Fruit fly (Drosophila melanogaster) whole organism: ENCODE data around the gene CG9008.

Experiments used
- CG8478 ChIP-seq: fragments of >200 bp; optimal IDR thresholded peaks from 2 replicates; lab custom pipeline; 2018; ENCODE audit warnings: inconsistent platforms
- Dll ChIP-seq: fragments of >200 bp; optimal IDR thresholded peaks from 2 replicates; lab custom pipeline; 2017
- psq ChIP-seq: fragments of >200 bp; optimal IDR thresholded peaks from 2 replicates; lab custom pipeline; 2017
- usp ChIP-seq: fragments of >200 bp; optimal IDR thresholded peaks from 2 replicates; lab custom pipeline; 2017; ENCODE audit warnings: missing biosample characterization, missing genetic modification characterization, mixed read lengths

dm6 chr2L:13776928-13777686 is 2.9 kb downstream of the CG9008 start:
- TF ChIP-seq CG8478 (lab: Kevin White, UChicago) (no peak), Dll (no peak), usp (GFP tag; lab: Kevin White, UChicago) (no peak), psq (lab: Kevin White, UChicago) (no peak)
